Worm (Caenorhabditis elegans) whole organism, L1 larva: ENCODE results near the gene ZK154.5.
A peak's percentile ranks its signal among the peaks of the same experiment; 100 is the strongest.

ENCODE experiments used
- C04F5.9 ChIP-seq: sonication (generic microtip); optimal IDR thresholded peaks from 2 replicates; lab custom pipeline; 2016; ENCODE audit warnings: missing genetic modification characterization, missing compliant biosample characterization
- C16A3.4 ChIP-seq: fragments of 150-350 bp; optimal IDR thresholded peaks from 2 replicates; lab custom pipeline; 2014; ENCODE audit warnings: missing biosample characterization, missing genetic modification characterization
- aha-1 ChIP-seq: fragments of 150-350 bp; optimal IDR thresholded peaks from 2 replicates; lab custom pipeline; 2014; ENCODE audit warnings: missing biosample characterization, missing genetic modification characterization
- aly-2 ChIP-seq: fragments of 150-350 bp; optimal IDR thresholded peaks from 2 replicates; lab custom pipeline; 2014; ENCODE audit warnings: missing biosample characterization, missing genetic modification characterization
- ama-1 ChIP-seq: fragments of 150-350 bp; optimal IDR thresholded peaks from 2 replicates; lab custom pipeline; 2014
- ceh-63 ChIP-seq: fragments of 200-800 bp; sonication (Bioruptor generic); optimal IDR thresholded peaks from 2 replicates; lab custom pipeline; 2018; ENCODE audit warnings: mild to moderate bottlenecking, missing genetic modification characterization, missing compliant biosample characterization
- ceh-82 ChIP-seq, 3 experiments: fragments of 150-350 bp in 1 of 3; sonication (generic microtip) in 2 of 3; optimal IDR thresholded peaks; 2 replicates each; lab custom pipeline; 2014 to 2017; ENCODE audit warnings: missing biosample characterization in 3 of 3, missing genetic modification characterization in 3 of 3
- ceh-90 ChIP-seq: sonication (generic microtip); optimal IDR thresholded peaks from 2 replicates; lab custom pipeline; 2016; ENCODE audit warnings: missing genetic modification characterization, missing compliant biosample characterization
- ces-1 ChIP-seq: fragments of 150-350 bp; optimal IDR thresholded peaks from 2 replicates; lab custom pipeline; 2014; ENCODE audit warnings: missing biosample characterization, missing genetic modification reagents, missing genetic modification characterization
- dpl-1 ChIP-seq, 3 experiments: fragments of 150-350 bp in 2 of 3; sonication (generic microtip) in 1 of 3; optimal IDR thresholded peaks; 2 replicates each; lab custom pipeline; 2014 to 2017; ENCODE audit warnings: missing biosample characterization in 3 of 3, missing genetic modification characterization in 3 of 3, missing genetic modification reagents in 3 of 3
- efl-1 ChIP-seq, 4 experiments: fragments of 150-350 bp; optimal IDR thresholded peaks in 3 of 4; peaks in 1 of 4; 1 replicate in 1 of 4; 2 replicates in 3 of 4; lab custom pipeline; 2014; ENCODE audit warnings: missing biosample characterization in 2 of 4, missing genetic modification characterization in 2 of 4, missing genetic modification reagents in 2 of 4
- efl-3 ChIP-seq: fragments of 200-800 bp; sonication (Bioruptor generic); optimal IDR thresholded peaks from 2 replicates; lab custom pipeline; 2018; ENCODE audit warnings: mild to moderate bottlenecking, missing genetic modification characterization, missing compliant biosample characterization
- egl-13 ChIP-seq: sonication (generic microtip); optimal IDR thresholded peaks from 2 replicates; lab custom pipeline; 2016; ENCODE audit warnings: missing genotype, missing genetic modification reagents, missing genetic modification characterization, missing compliant biosample characterization
- egl-27 ChIP-seq, 2 experiments: fragments of 150-350 bp in 1 of 2; sonication (generic microtip); optimal IDR thresholded peaks; 3 replicates each; lab custom pipeline; 2017 to 2018; ENCODE audit warnings: missing biosample characterization in 2 of 2, missing genetic modification characterization in 2 of 2, missing genetic modification reagents in 2 of 2
- elt-3 ChIP-seq, 6 experiments: fragments of 150-350 bp in 1 of 6; sonication (generic microtip); optimal IDR thresholded peaks; 2 replicates each; lab custom pipeline; 2017 to 2018; ENCODE audit warnings: missing biosample characterization in 6 of 6, missing genetic modification characterization in 6 of 6, inconsistent platforms in 1 of 6
- ets-5 ChIP-seq: fragments of 200-800 bp; sonication (Bioruptor generic); IDR thresholded peaks from 2 replicates; pipeline ENCODE4 v1.3.6; 2022; ENCODE audit warnings: missing genetic modification characterization, missing compliant biosample characterization
- fkh-4 ChIP-seq: sonication (generic microtip); optimal IDR thresholded peaks from 2 replicates; lab custom pipeline; 2016; ENCODE audit warnings: missing compliant biosample characterization, missing genetic modification characterization, borderline replicate concordance
- fos-1 ChIP-seq: fragments of 150-350 bp; optimal IDR thresholded peaks from 2 replicates; lab custom pipeline; 2014; ENCODE audit warnings: missing biosample characterization, missing genetic modification characterization
- hlh-4 ChIP-seq: sonication (generic microtip); optimal IDR thresholded peaks from 2 replicates; lab custom pipeline; 2016; ENCODE audit warnings: mild to moderate bottlenecking, missing genetic modification characterization, missing compliant biosample characterization
- irx-1 ChIP-seq: sonication (generic microtip); optimal IDR thresholded peaks from 2 replicates; lab custom pipeline; 2016; ENCODE audit warnings: missing genetic modification characterization, missing compliant biosample characterization
- isw-1 ChIP-seq: fragments of 200-800 bp; sonication (Bioruptor generic); IDR thresholded peaks from 2 replicates; pipeline ENCODE4 v1.3.6; 2022; ENCODE audit warnings: missing genetic modification characterization, missing compliant biosample characterization
- jun-1 ChIP-seq: fragments of 150-350 bp; optimal IDR thresholded peaks from 2 replicates; lab custom pipeline; 2014; ENCODE audit warnings: missing biosample characterization, missing genetic modification reagents, missing genetic modification characterization
- lin-35 ChIP-seq, 2 experiments: fragments of 150-350 bp; optimal IDR thresholded peaks; 2 replicates each; lab custom pipeline; 2014; ENCODE audit warnings: missing biosample characterization in 2 of 2, missing genetic modification characterization in 2 of 2, missing genetic modification reagents in 2 of 2
- lin-39 ChIP-seq: fragments of 150-350 bp; optimal IDR thresholded peaks from 2 replicates; lab custom pipeline; 2014; ENCODE audit warnings: missing biosample characterization, missing genetic modification reagents, missing genetic modification characterization
- lsy-2 ChIP-seq, 2 experiments: fragments of 150-350 bp; optimal IDR thresholded peaks; 2 replicates each; lab custom pipeline; 2014; ENCODE audit warnings: missing biosample characterization in 2 of 2, missing genetic modification characterization in 2 of 2
- mab-9 ChIP-seq: fragments of 200-800 bp; sonication (Bioruptor generic); IDR thresholded peaks from 2 replicates; pipeline ENCODE4 v1.3.6; 2022; ENCODE audit warnings: missing genetic modification reagents, missing genetic modification characterization, missing compliant biosample characterization
- mef-2 ChIP-seq: fragments of 150-350 bp; optimal IDR thresholded peaks from 2 replicates; lab custom pipeline; 2014; ENCODE audit warnings: missing biosample characterization, missing genetic modification characterization
- mep-1 ChIP-seq: fragments of 150-350 bp; optimal IDR thresholded peaks from 2 replicates; lab custom pipeline; 2014; ENCODE audit warnings: missing biosample characterization, missing genetic modification characterization
- nhr-20 ChIP-seq: sonication (generic microtip); optimal IDR thresholded peaks from 2 replicates; lab custom pipeline; 2016; ENCODE audit warnings: mild to moderate bottlenecking, missing genetic modification characterization, missing compliant biosample characterization
- nhr-237 ChIP-seq: fragments of 150-350 bp; optimal IDR thresholded peaks from 2 replicates; lab custom pipeline; 2014; ENCODE audit warnings: missing biosample characterization, missing genetic modification characterization
- nhr-28 ChIP-seq: fragments of 150-350 bp; optimal IDR thresholded peaks from 2 replicates; lab custom pipeline; 2014; ENCODE audit warnings: missing biosample characterization, missing genetic modification characterization
- nhr-71 ChIP-seq: sonication (generic microtip); optimal IDR thresholded peaks from 2 replicates; lab custom pipeline; 2016; ENCODE audit warnings: mild to moderate bottlenecking, missing genetic modification characterization, moderate library complexity, missing compliant biosample characterization
- nhr-76 ChIP-seq: sonication (generic microtip); optimal IDR thresholded peaks from 2 replicates; lab custom pipeline; 2017; ENCODE audit warnings: missing biosample characterization, missing genetic modification characterization
- nhr-77 ChIP-seq: fragments of 150-350 bp; optimal IDR thresholded peaks from 2 replicates; lab custom pipeline; 2014; ENCODE audit warnings: missing biosample characterization, missing genetic modification characterization
- nhr-84 ChIP-seq: sonication (generic microtip); optimal IDR thresholded peaks from 2 replicates; lab custom pipeline; 2017; ENCODE audit warnings: missing biosample characterization, missing genetic modification characterization
- nhr-90 ChIP-seq: sonication (generic microtip); optimal IDR thresholded peaks from 2 replicates; lab custom pipeline; 2016; ENCODE audit warnings: mild to moderate bottlenecking, missing genetic modification characterization, missing compliant biosample characterization; ENCODE audit not compliant: poor library complexity
- pag-3 ChIP-seq: sonication (generic microtip); optimal IDR thresholded peaks from 2 replicates; lab custom pipeline; 2017; ENCODE audit warnings: missing genetic modification characterization, mild to moderate bottlenecking, missing compliant biosample characterization, antibody characterized with exemption, borderline replicate concordance; ENCODE audit not compliant: insufficient read depth
- pax-3 ChIP-seq: fragments of 200-800 bp; sonication (Bioruptor generic); optimal IDR thresholded peaks from 2 replicates; lab custom pipeline; 2018; ENCODE audit warnings: mild to moderate bottlenecking, missing genetic modification characterization, moderate library complexity, missing compliant biosample characterization
- rnt-1 ChIP-seq: sonication (generic microtip); optimal IDR thresholded peaks from 2 replicates; lab custom pipeline; 2016; ENCODE audit warnings: mild to moderate bottlenecking, missing genetic modification characterization, moderate library complexity, missing compliant biosample characterization
- skn-1 ChIP-seq: fragments of 150-350 bp; optimal IDR thresholded peaks from 2 replicates; lab custom pipeline; 2014; ENCODE audit warnings: missing biosample characterization, missing genetic modification characterization
- snpc-4 ChIP-seq: fragments of 150-350 bp; optimal IDR thresholded peaks from 2 replicates; lab custom pipeline; 2014; ENCODE audit warnings: missing biosample characterization, missing genetic modification characterization
- snu-23 ChIP-seq: sonication (generic microtip); optimal IDR thresholded peaks from 2 replicates; lab custom pipeline; 2016; ENCODE audit warnings: missing genetic modification characterization, missing compliant biosample characterization
- sptf-1 ChIP-seq: fragments of 150-350 bp; optimal IDR thresholded peaks from 2 replicates; lab custom pipeline; 2014; ENCODE audit warnings: missing biosample characterization, missing genetic modification characterization
- sup-37 ChIP-seq: fragments of 200-800 bp; sonication (Bioruptor generic); optimal IDR thresholded peaks from 2 replicates; lab custom pipeline; 2018; ENCODE audit warnings: mild to moderate bottlenecking, missing genetic modification characterization, missing compliant biosample characterization
- tbx-2 ChIP-seq: sonication (generic microtip); optimal IDR thresholded peaks from 2 replicates; lab custom pipeline; 2016; ENCODE audit warnings: missing genetic modification characterization, missing compliant biosample characterization
- unc-62 ChIP-seq: fragments of 150-350 bp; optimal IDR thresholded peaks from 2 replicates; lab custom pipeline; 2014; ENCODE audit warnings: missing biosample characterization, missing genetic modification reagents, missing genetic modification characterization
- unc-86 ChIP-seq: sonication (generic microtip); optimal IDR thresholded peaks from 2 replicates; lab custom pipeline; 2016; ENCODE audit warnings: missing genetic modification characterization, missing compliant biosample characterization
- vab-15 ChIP-seq: sonication (generic microtip); optimal IDR thresholded peaks from 2 replicates; lab custom pipeline; 2017; ENCODE audit warnings: missing genotype, mild to moderate bottlenecking, missing genetic modification characterization, missing compliant biosample characterization
- zip-4 ChIP-seq: fragments of 200-800 bp; sonication (Bioruptor generic); optimal IDR thresholded peaks from 2 replicates; lab custom pipeline; 2018; ENCODE audit warnings: mild to moderate bottlenecking, missing genetic modification characterization, moderate library complexity, missing compliant biosample characterization
- ztf-11 ChIP-seq, 2 experiments: sonication (generic microtip); optimal IDR thresholded peaks; 2 replicates each; lab custom pipeline; 2016 to 2017; ENCODE audit warnings: missing genetic modification characterization in 2 of 2, missing biosample characterization in 1 of 2, missing compliant biosample characterization in 1 of 2

The ZK154.5 gene

DNA sequence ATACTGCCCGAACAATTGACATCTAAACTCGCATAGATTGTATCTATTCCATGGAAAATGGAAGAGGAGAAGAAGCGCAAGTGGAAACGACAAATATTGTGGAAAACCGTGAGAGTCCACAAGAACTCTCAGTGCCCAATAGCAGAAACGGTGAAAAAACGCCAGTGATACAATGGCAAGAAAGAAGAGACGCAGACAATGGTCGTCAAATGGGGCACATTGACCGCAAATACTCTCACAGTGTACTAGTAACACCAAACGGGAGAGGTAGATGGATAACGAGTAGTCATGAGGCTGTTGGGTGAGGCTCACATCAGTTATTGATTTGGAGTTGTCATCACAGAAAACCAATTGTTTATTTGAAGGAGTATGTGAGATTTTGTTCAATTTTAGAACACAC lies 5.3 kb downstream of the ZK154.5 start, which contains the start of gene ZK154.4 (continued):
- no peak for TF ChIP-seq ceh-63 (GFP tag; lab: Kevin White, UChicago)
- TF ChIP-seq mab-9 (GFP tag; lab: Robert Waterston, UW): no peak
- TF ChIP-seq nhr-77 (tag; lab: Kevin White, UChicago): peak; percentile 51
- TF ChIP-seq elt-3 (tag; optimal IDR thresholded peaks at IDR 0.05; lab: Kevin White, UChicago): no peak
- TF ChIP-seq jun-1 (tag; lab: Kevin White, UChicago): no peak
- TF ChIP-seq aha-1 (tag; lab: Kevin White, UChicago): no peak
- TF ChIP-seq fos-1: no peak
- TF ChIP-seq C04F5.9: no peak
- TF ChIP-seq aly-2 (tag; lab: Kevin White, UChicago): no peak
- TF ChIP-seq zip-4: no peak
- no peak for TF ChIP-seq hlh-4 (tag; lab: Kevin White, UChicago)
- TF ChIP-seq nhr-84 (tag; lab: Kevin White, UChicago): no peak
- TF ChIP-seq rnt-1 (tag; lab: Kevin White, UChicago): peak; percentile 69
- no peak for TF ChIP-seq ces-1 (GFP tag; lab: Kevin White, UChicago)
- TF ChIP-seq ets-5 (GFP tag; lab: Robert Waterston, UW): no peak
- no peak for TF ChIP-seq irx-1
- TF ChIP-seq fkh-4 (tag; lab: Kevin White, UChicago): no peak
- TF ChIP-seq skn-1 (tag; lab: Kevin White, UChicago): peak; percentile 2
- TF ChIP-seq C16A3.4 (tag; lab: Kevin White, UChicago): peak; percentile 73
- no peak for TF ChIP-seq nhr-237
- peak; percentile 41 to 62 for TF ChIP-seq efl-1 (optimal IDR thresholded peaks at IDR 0.05; lab: Kevin White, UChicago)
- TF ChIP-seq efl-1 (GFP tag; optimal IDR thresholded peaks at IDR 0.05 in 1 of 2; lab: Kevin White, UChicago): peak; percentile 63 to 92
- TF ChIP-seq efl-3 (GFP tag; lab: Kevin White, UChicago): no peak
- peak; percentile 55 for TF ChIP-seq tbx-2
- no peak for TF ChIP-seq pax-3
- no peak for TF ChIP-seq sptf-1 (tag; lab: Kevin White, UChicago)
- TF ChIP-seq dpl-1 (GFP tag; optimal IDR thresholded peaks at IDR 0.05; lab: Kevin White, UChicago): peak in 2 of 3 experiments; percentile 37 to 43
- no peak for TF ChIP-seq egl-13 (tag; lab: Kevin White, UChicago)
- TF ChIP-seq isw-1 (GFP tag; lab: Robert Waterston, UW): peak; percentile 8; the same call in 1 of the 2 replicates
- TF ChIP-seq snu-23 (GFP tag; lab: Kevin White, UChicago): peak; percentile 75
- TF ChIP-seq nhr-90: peak; percentile 28
- TF ChIP-seq mep-1: peak; percentile 75

DNA sequence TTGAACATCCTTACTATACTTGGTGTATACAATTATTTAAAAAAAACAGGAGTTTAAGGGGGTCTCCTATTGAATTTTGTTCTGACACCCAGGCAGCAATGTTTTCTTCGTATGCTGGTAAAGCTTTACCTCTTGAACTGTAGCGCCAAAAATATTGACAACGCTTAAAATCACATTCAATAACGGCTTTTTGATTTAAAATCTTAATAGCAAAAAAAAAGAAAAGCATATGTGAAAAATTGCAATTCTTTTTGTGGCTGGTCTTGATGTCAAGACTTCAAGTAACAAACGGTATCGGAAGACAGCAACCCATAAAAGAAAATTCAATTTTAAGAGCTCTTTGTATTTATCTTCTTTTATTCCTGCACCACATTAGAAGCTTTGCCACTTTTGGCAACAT lies 5.9 kb downstream of the ZK154.5 start:
- TF ChIP-seq rnt-1 (tag; lab: Kevin White, UChicago): no peak
- TF ChIP-seq egl-13 (tag; lab: Kevin White, UChicago): no peak
- TF ChIP-seq aha-1 (tag; lab: Kevin White, UChicago): no peak
- no peak for TF ChIP-seq pag-3 (tag; lab: Kevin White, UChicago)
- TF ChIP-seq mef-2 (tag; lab: Kevin White, UChicago): no peak
- TF ChIP-seq lin-39 (tag; lab: Kevin White, UChicago): no peak
- TF ChIP-seq tbx-2: no peak
- TF ChIP-seq unc-86 (tag; lab: Kevin White, UChicago): no peak
- no peak for TF ChIP-seq sptf-1 (tag; lab: Kevin White, UChicago)
- TF ChIP-seq ztf-11 (tag; optimal IDR thresholded peaks at IDR 0.05; lab: Kevin White, UChicago): no peak
- no peak for TF ChIP-seq efl-3 (GFP tag; lab: Kevin White, UChicago)
- TF ChIP-seq nhr-76: no peak
- TF ChIP-seq lin-35 (GFP tag; optimal IDR thresholded peaks at IDR 0.05; lab: Kevin White, UChicago): no peak

DNA sequence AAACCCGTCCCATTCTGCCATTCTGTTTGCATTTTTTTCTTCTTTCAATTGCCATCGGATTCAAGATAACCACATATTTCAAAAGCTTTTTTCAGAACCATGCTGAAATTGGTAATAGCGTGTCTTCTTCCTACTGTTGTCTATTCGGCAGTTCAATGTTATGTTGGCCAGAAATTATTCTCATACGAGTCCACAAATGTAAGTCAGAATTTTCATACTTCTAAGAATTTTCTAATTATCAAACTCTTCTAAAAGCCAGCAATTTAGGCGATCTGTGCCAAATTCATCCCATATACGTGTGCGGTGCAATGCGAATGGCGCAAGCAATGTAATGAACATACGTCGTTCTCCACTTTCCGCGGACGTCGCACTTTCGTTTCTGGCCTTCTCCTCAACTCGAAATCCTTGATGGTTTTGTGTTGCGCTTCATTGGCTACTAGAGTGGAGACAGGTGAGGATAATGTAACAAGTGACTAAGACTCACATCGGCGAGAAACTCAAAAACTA lies 8.2 kb downstream of the ZK154.5 start, which contains the start of gene ZK154.1:
ZK154.1 (plus strand) TSS at position 51 of the 507 bp plus-strand sequence.
- TF ChIP-seq nhr-20 (tag; lab: Kevin White, UChicago): no peak
- TF ChIP-seq vab-15 (tag; lab: Kevin White, UChicago): no peak
- TF ChIP-seq nhr-28 (tag; lab: Kevin White, UChicago): no peak
- no peak for TF ChIP-seq ceh-90 (tag; lab: Kevin White, UChicago)
- TF ChIP-seq pax-3: no peak
- no peak for TF ChIP-seq unc-62 (GFP tag; lab: Kevin White, UChicago)
- no peak for TF ChIP-seq lin-39 (tag; lab: Kevin White, UChicago)
- TF ChIP-seq lsy-2 (tag; optimal IDR thresholded peaks at IDR 0.05; lab: Kevin White, UChicago): no peak
- TF ChIP-seq sup-37 (GFP tag; lab: Kevin White, UChicago): no peak
- TF ChIP-seq nhr-71: no peak
- no peak for TF ChIP-seq C04F5.9
- no peak for TF ChIP-seq hlh-4 (tag; lab: Kevin White, UChicago)
- no peak for TF ChIP-seq snpc-4 (tag; lab: Kevin White, UChicago)
- TF ChIP-seq ceh-82 (tag; optimal IDR thresholded peaks at IDR 0.05; lab: Kevin White, UChicago): no peak
- no peak for TF ChIP-seq ama-1 (lab: Kevin White, UChicago)
- TF ChIP-seq egl-27 (tag; optimal IDR thresholded peaks at IDR 0.05; lab: Kevin White, UChicago): no peak
